Worm (Caenorhabditis elegans): ENCODE data around the gene K01A12.4.
A peak's percentile ranks its signal among the peaks of the same experiment; 100 is the strongest.

Gene K01A12.4

ce11 chrX:8567823-8568314 is 42.8 kb upstream of the K01A12.4 start:
- TF ChIP-seq ets-7 (tag; optimal IDR thresholded peaks at IDR 0.05) (no peak), scrt-1 (GFP tag; IDR thresholded peaks at IDR 0.05) (no peak), flt-1 (GFP tag; IDR thresholded peaks at IDR 0.05) (no peak), hnd-1 (tag; optimal IDR thresholded peaks at IDR 0.05) (no peak), aly-1 (tag; optimal IDR thresholded peaks at IDR 0.05) (no peak), F13C5.2 (tag; optimal IDR thresholded peaks at IDR 0.05) (no peak), sea-1 (GFP tag; conservative IDR thresholded peaks at IDR 0.05) (no peak), ama-1 (optimal IDR thresholded peaks at IDR 0.05) (no peak), hmbx-1 (tag; optimal IDR thresholded peaks at IDR 0.05) (no peak), hmg-4 (GFP tag; optimal IDR thresholded peaks at IDR 0.05) (no peak), ceh-36 (tag; optimal IDR thresholded peaks at IDR 0.05) (no peak)

- peak; percentile 3 for TF ChIP-seq hmg-4 (GFP tag; optimal IDR thresholded peaks at IDR 0.05)
- TF ChIP-seq hnd-1 (tag; optimal IDR thresholded peaks at IDR 0.05): no peak
Observed at ce11 chrX:8568423-8568903, 42.2 kb upstream of the K01A12.4 start.

ce11 chrX:8569159-8569558 is 41.5 kb upstream of the K01A12.4 start:
- no peak for TF ChIP-seq aly-1 (tag; optimal IDR thresholded peaks at IDR 0.05)
- TF ChIP-seq hmg-4 (GFP tag; optimal IDR thresholded peaks at IDR 0.05): peak; percentile 67
- TF ChIP-seq B0310.2 (tag; optimal IDR thresholded peaks at IDR 0.05): no peak

ce11 chrX:8570997-8571517 is 39.6 kb upstream of the K01A12.4 start, which contains the start of gene jmjd-3.1:
Gene jmjd-3.1, plus strand, starts transcription at chrX:8571047.
- no peak for TF ChIP-seq ama-1 (optimal IDR thresholded peaks at IDR 0.05)
- TF ChIP-seq aly-1 (tag; optimal IDR thresholded peaks at IDR 0.05): no peak
- no peak for TF ChIP-seq tbx-11 (GFP tag; IDR thresholded peaks at IDR 0.05)
- TF ChIP-seq ets-7 (tag; optimal IDR thresholded peaks at IDR 0.05): no peak
- no peak for TF ChIP-seq sea-1 (GFP tag; conservative IDR thresholded peaks at IDR 0.05)
- no peak for TF ChIP-seq flt-1 (GFP tag; IDR thresholded peaks at IDR 0.05)
- no peak for TF ChIP-seq ceh-13 (GFP tag; optimal IDR thresholded peaks at IDR 0.05)
- TF ChIP-seq tbx-37 (GFP tag; conservative IDR thresholded peaks at IDR 0.05): no peak
- no peak for TF ChIP-seq hmg-4 (GFP tag; optimal IDR thresholded peaks at IDR 0.05)
- no peak for TF ChIP-seq B0310.2 (tag; optimal IDR thresholded peaks at IDR 0.05)
- no peak for TF ChIP-seq tra-4 (tag; optimal IDR thresholded peaks at IDR 0.05)
- no peak for TF ChIP-seq pes-1 (GFP tag; IDR thresholded peaks at IDR 0.05)
- TF ChIP-seq F13C5.2 (tag; optimal IDR thresholded peaks at IDR 0.05): no peak
- no peak for TF ChIP-seq ceh-36 (tag; optimal IDR thresholded peaks at IDR 0.05)
- no peak for TF ChIP-seq scrt-1 (GFP tag; IDR thresholded peaks at IDR 0.05)
- no peak for TF ChIP-seq hnd-1 (tag; optimal IDR thresholded peaks at IDR 0.05)
- no peak for TF ChIP-seq hmbx-1 (tag; optimal IDR thresholded peaks at IDR 0.05)

ce11 chrX:8580217-8580616 is 30.5 kb upstream of the K01A12.4 start, which contains the start of gene F18E9.4:
Gene F18E9.4, plus strand, starts transcription at chrX:8580517.
- TF ChIP-seq flt-1 (GFP tag; IDR thresholded peaks at IDR 0.05): no peak
- no peak for TF ChIP-seq tbx-37 (GFP tag; conservative IDR thresholded peaks at IDR 0.05)

- TF ChIP-seq hnd-1 (tag; optimal IDR thresholded peaks at IDR 0.05) (no peak), ceh-36 (tag; optimal IDR thresholded peaks at IDR 0.05) (no peak), aly-1 (tag; optimal IDR thresholded peaks at IDR 0.05) (no peak), tbx-37 (GFP tag; conservative IDR thresholded peaks at IDR 0.05) (no peak), B0310.2 (tag; optimal IDR thresholded peaks at IDR 0.05) (no peak), tra-4 (tag; optimal IDR thresholded peaks at IDR 0.05) (no peak), flt-1 (GFP tag; IDR thresholded peaks at IDR 0.05) (no peak), ama-1 (optimal IDR thresholded peaks at IDR 0.05) (no peak), hmg-4 (GFP tag; optimal IDR thresholded peaks at IDR 0.05) (no peak), ets-7 (tag; optimal IDR thresholded peaks at IDR 0.05) (no peak), sea-1 (GFP tag; conservative IDR thresholded peaks at IDR 0.05) (no peak), pes-1 (GFP tag; IDR thresholded peaks at IDR 0.05) (no peak), F13C5.2 (tag; optimal IDR thresholded peaks at IDR 0.05) (no peak), hmbx-1 (tag; optimal IDR thresholded peaks at IDR 0.05) (no peak), ceh-13 (GFP tag; optimal IDR thresholded peaks at IDR 0.05) (no peak), tbx-11 (GFP tag; IDR thresholded peaks at IDR 0.05) (no peak), scrt-1 (GFP tag; IDR thresholded peaks at IDR 0.05) (no peak)
Observed at ce11 chrX:8581447-8581846, 29.3 kb upstream of the K01A12.4 start, which contains the start of gene F18E9.8. Gene F18E9.8, minus strand, starts transcription at chrX:8581547.

ce11 chrX:8582767-8583360 is 27.8 kb upstream of the K01A12.4 start:
- no peak for TF ChIP-seq ceh-13 (GFP tag; optimal IDR thresholded peaks at IDR 0.05)
- TF ChIP-seq flt-1 (GFP tag; IDR thresholded peaks at IDR 0.05): no peak
- TF ChIP-seq tra-4 (tag; optimal IDR thresholded peaks at IDR 0.05): no peak
- TF ChIP-seq hmg-4 (GFP tag; optimal IDR thresholded peaks at IDR 0.05): no peak
- TF ChIP-seq aly-1 (tag; optimal IDR thresholded peaks at IDR 0.05): no peak
- TF ChIP-seq ceh-36 (tag; optimal IDR thresholded peaks at IDR 0.05): no peak
- TF ChIP-seq sea-1 (GFP tag; conservative IDR thresholded peaks at IDR 0.05): no peak
- no peak for TF ChIP-seq scrt-1 (GFP tag; IDR thresholded peaks at IDR 0.05)

ce11 chrX:8584825-8585384 is 25.8 kb upstream of the K01A12.4 start:
- TF ChIP-seq pes-1 (GFP tag; IDR thresholded peaks at IDR 0.05) (no peak), ceh-36 (tag; optimal IDR thresholded peaks at IDR 0.05) (no peak), aly-1 (tag; optimal IDR thresholded peaks at IDR 0.05) (no peak), F13C5.2 (tag; optimal IDR thresholded peaks at IDR 0.05) (no peak), B0310.2 (tag; optimal IDR thresholded peaks at IDR 0.05) (no peak), tbx-37 (GFP tag; conservative IDR thresholded peaks at IDR 0.05) (no peak), ceh-13 (GFP tag; optimal IDR thresholded peaks at IDR 0.05) (no peak), hmbx-1 (tag; optimal IDR thresholded peaks at IDR 0.05) (no peak), hmg-4 (GFP tag; optimal IDR thresholded peaks at IDR 0.05) (no peak), scrt-1 (GFP tag; IDR thresholded peaks at IDR 0.05) (no peak), ets-7 (tag; optimal IDR thresholded peaks at IDR 0.05) (no peak), tbx-11 (GFP tag; IDR thresholded peaks at IDR 0.05) (no peak), sea-1 (GFP tag; conservative IDR thresholded peaks at IDR 0.05) (no peak), hnd-1 (tag; optimal IDR thresholded peaks at IDR 0.05) (no peak), tra-4 (tag; optimal IDR thresholded peaks at IDR 0.05) (no peak), ama-1 (optimal IDR thresholded peaks at IDR 0.05) (no peak), flt-1 (GFP tag; IDR thresholded peaks at IDR 0.05) (no peak)
